Fruit fly (Drosophila melanogaster) whole organism, embryonic: ENCODE measurements around the gene CG15877.

Experiments
- Adf1 ChIP-seq: fragments of 200-800 bp; sonication (Bioruptor generic); IDR thresholded peaks from 2 replicates; pipeline ENCODE4 v1.3.6; 2022; ENCODE audit warnings: missing biosample characterization, missing genetic modification characterization
- CG10209 ChIP-seq: fragments of 200-800 bp; sonication (Bioruptor generic); optimal IDR thresholded peaks from 3 replicates; lab custom pipeline; 2017; ENCODE audit warnings: missing biosample characterization, mild to moderate bottlenecking, missing genetic modification characterization, missing genetic modification reagents
- CG11456 ChIP-seq: fragments of 200-800 bp; sonication (Bioruptor generic); IDR thresholded peaks from 3 replicates; pipeline ENCODE4 v1.3.6; 2022; ENCODE audit warnings: missing biosample characterization, missing genetic modification characterization
- CG14441 ChIP-seq: fragments of 200-800 bp; sonication (Bioruptor generic); IDR thresholded peaks from 2 replicates; pipeline ENCODE4 v1.3.6; 2022; ENCODE audit warnings: missing biosample characterization, missing genetic modification characterization
- CG16815 ChIP-seq: fragments of 200-800 bp; sonication (Bioruptor generic); optimal IDR thresholded peaks from 3 replicates; lab custom pipeline; 2017; ENCODE audit warnings: missing biosample characterization, mild to moderate bottlenecking, missing genetic modification characterization
- CG18764 ChIP-seq: fragments of 200-800 bp; sonication (Bioruptor generic); optimal IDR thresholded peaks from 3 replicates; lab custom pipeline; 2016; ENCODE audit warnings: missing biosample characterization, missing genetic modification characterization
- CG2129 ChIP-seq: fragments of 200-800 bp; sonication (Bioruptor generic); IDR thresholded peaks from 2 replicates; pipeline ENCODE4 v1.3.6; 2022; ENCODE audit warnings: missing biosample characterization, missing genetic modification characterization; ENCODE audit not compliant: partially characterized antibody
- CG2199 ChIP-seq: fragments of 200-800 bp; sonication (Bioruptor generic); IDR thresholded peaks from 3 replicates; pipeline ENCODE4 v1.3.6; 2022; ENCODE audit warnings: missing biosample characterization, missing genetic modification characterization
- CG3163 ChIP-seq: fragments of 200-800 bp; sonication (Bioruptor generic); optimal IDR thresholded peaks from 3 replicates; lab custom pipeline; 2016; ENCODE audit warnings: missing biosample characterization, missing genetic modification characterization
- CG32767 ChIP-seq: fragments of 200-800 bp; sonication (Bioruptor generic); IDR thresholded peaks from 2 replicates; pipeline ENCODE4 v1.3.6; 2022; ENCODE audit warnings: missing biosample characterization, missing genetic modification characterization
- CG33213 ChIP-seq: fragments of 200-800 bp; sonication (Bioruptor generic); optimal IDR thresholded peaks from 3 replicates; lab custom pipeline; 2016; ENCODE audit warnings: missing biosample characterization, missing genetic modification characterization
- CG34422 ChIP-seq: fragments of 200-800 bp; sonication (Bioruptor generic); IDR thresholded peaks from 3 replicates; pipeline ENCODE4 v1.3.6; 2022; ENCODE audit warnings: missing biosample characterization, missing genetic modification characterization
- CG6175 ChIP-seq: fragments of 200-800 bp; sonication (Bioruptor generic); IDR thresholded peaks from 3 replicates; pipeline ENCODE4 v1.3.6; 2022; ENCODE audit warnings: missing biosample characterization, missing genetic modification characterization
- CG7745 ChIP-seq: fragments of 200-800 bp; sonication (Bioruptor generic); optimal IDR thresholded peaks from 2 replicates; lab custom pipeline; 2018; ENCODE audit warnings: missing biosample characterization, mild to moderate bottlenecking, missing genetic modification characterization, moderate library complexity
- CG7987 ChIP-seq: fragments of 200-800 bp; sonication (Bioruptor generic); optimal IDR thresholded peaks from 2 replicates; lab custom pipeline; 2018; ENCODE audit warnings: missing biosample characterization, mild to moderate bottlenecking, missing genetic modification characterization, moderate library complexity
- CG8281 ChIP-seq: fragments of 200-800 bp; sonication (Bioruptor generic); optimal IDR thresholded peaks from 2 replicates; lab custom pipeline; 2018; ENCODE audit warnings: missing biosample characterization, mild to moderate bottlenecking, missing genetic modification characterization, moderate library complexity
- CG8388 ChIP-seq: fragments of 200-800 bp; sonication (Bioruptor generic); optimal IDR thresholded peaks from 2 replicates; lab custom pipeline; 2019; ENCODE audit warnings: missing biosample characterization, mild to moderate bottlenecking, missing genetic modification characterization, moderate library complexity
- CG9932 ChIP-seq: fragments of 200-800 bp; sonication (Bioruptor generic); IDR thresholded peaks from 2 replicates; pipeline ENCODE4 v1.3.6; 2022; ENCODE audit warnings: missing biosample characterization, missing genetic modification characterization
- Dbx ChIP-seq: fragments of 200-800 bp; sonication (Bioruptor generic); IDR thresholded peaks from 3 replicates; pipeline ENCODE4 v1.3.6; 2022; ENCODE audit warnings: missing biosample characterization, missing genetic modification characterization
- Eip74EF ChIP-seq, 2 experiments: fragments of 200-800 bp in 1 of 2; fragments of >200 bp in 1 of 2; sonication (Bioruptor generic) in 1 of 2; optimal IDR thresholded peaks; 2 replicates each; lab custom pipeline; 2017 to 2019; ENCODE audit warnings: missing biosample characterization in 2 of 2, missing genetic modification characterization in 2 of 2, mild to moderate bottlenecking in 1 of 2, moderate library complexity in 1 of 2
- Fer1 ChIP-seq: fragments of 200-800 bp; sonication (Bioruptor generic); optimal IDR thresholded peaks from 2 replicates; lab custom pipeline; 2017; ENCODE audit warnings: missing biosample characterization, mild to moderate bottlenecking, missing genetic modification characterization
- GATAe ChIP-seq: fragments of 200-800 bp; sonication (Bioruptor generic); conservative IDR thresholded peaks from 2 replicates; pipeline ENCODE4 v1.3.6; 2022; ENCODE audit warnings: missing biosample characterization, missing genetic modification characterization
- HLH3B ChIP-seq: fragments of 200-800 bp; sonication (Bioruptor generic); IDR thresholded peaks from 2 replicates; pipeline ENCODE4 v1.3.6; 2022; ENCODE audit warnings: missing biosample characterization, missing genetic modification characterization
- Hand ChIP-seq: fragments of 200-800 bp; sonication (Bioruptor generic); optimal IDR thresholded peaks from 2 replicates; lab custom pipeline; 2017; ENCODE audit warnings: mild to moderate bottlenecking, missing biosample characterization, missing genetic modification reagents, missing genetic modification characterization
- Hsf ChIP-seq: fragments of 200-800 bp; sonication (Bioruptor generic); optimal IDR thresholded peaks from 3 replicates; lab custom pipeline; 2016; ENCODE audit warnings: missing biosample characterization, missing genetic modification characterization
- Kr ChIP-seq: fragments of 200-800 bp; sonication (Bioruptor generic); optimal IDR thresholded peaks from 2 replicates; lab custom pipeline; 2017; ENCODE audit warnings: missing biosample characterization, mild to moderate bottlenecking, missing genetic modification characterization
- MTF-1 ChIP-seq: fragments of 200-800 bp; sonication (Bioruptor generic); optimal IDR thresholded peaks from 2 replicates; lab custom pipeline; 2018; ENCODE audit warnings: missing biosample characterization, mild to moderate bottlenecking, missing genetic modification characterization, borderline replicate concordance
- Neu2 ChIP-seq: fragments of 200-800 bp; sonication (Bioruptor generic); optimal IDR thresholded peaks from 3 replicates; lab custom pipeline; 2016; ENCODE audit warnings: missing biosample characterization, missing genetic modification characterization, borderline replicate concordance
- PHDP ChIP-seq: fragments of 200-800 bp; sonication (Bioruptor generic); optimal IDR thresholded peaks from 3 replicates; lab custom pipeline; 2018; ENCODE audit warnings: missing biosample characterization, mild to moderate bottlenecking, missing genetic modification characterization, moderate library complexity
- Rfx ChIP-seq: fragments of 200-800 bp; sonication (Bioruptor generic); IDR thresholded peaks from 2 replicates; pipeline ENCODE4 v1.3.6; 2022; ENCODE audit warnings: missing biosample characterization, missing genetic modification characterization
- Sox102F ChIP-seq: fragments of 200-800 bp; sonication (Bioruptor generic); optimal IDR thresholded peaks from 2 replicates; lab custom pipeline; 2018; ENCODE audit warnings: missing biosample characterization, mild to moderate bottlenecking, missing genetic modification characterization, moderate library complexity
- Sry-δ ChIP-seq: fragments of 200-800 bp; sonication (Bioruptor generic); optimal IDR thresholded peaks from 2 replicates; lab custom pipeline; 2016; ENCODE audit warnings: missing biosample characterization, missing genetic modification characterization
- ash1 ChIP-seq: fragments of 200-800 bp; sonication (Bioruptor generic); optimal IDR thresholded peaks from 2 replicates; lab custom pipeline; 2018; ENCODE audit warnings: missing biosample characterization, mild to moderate bottlenecking, missing genetic modification characterization
- cad ChIP-seq: fragments of >200 bp; optimal IDR thresholded peaks from 2 replicates; lab custom pipeline; 2017; ENCODE audit warnings: missing biosample characterization, missing genetic modification characterization
- gce ChIP-seq: fragments of 200-800 bp; sonication (Bioruptor generic); IDR thresholded peaks from 3 replicates; pipeline ENCODE4 v1.3.6; 2022; ENCODE audit warnings: missing biosample characterization, missing genetic modification characterization
- hth ChIP-seq: fragments of >200 bp; optimal IDR thresholded peaks from 2 replicates; lab custom pipeline; 2017; ENCODE audit warnings: inconsistent platforms
- ind ChIP-seq: fragments of 200-800 bp; sonication (Bioruptor generic); optimal IDR thresholded peaks from 3 replicates; lab custom pipeline; 2016; ENCODE audit warnings: missing biosample characterization, missing genetic modification characterization
- ken ChIP-seq: fragments of 200-800 bp; sonication (Bioruptor generic); IDR thresholded peaks from 3 replicates; pipeline ENCODE4 v1.3.6; 2022; ENCODE audit warnings: missing biosample characterization, missing genetic modification characterization
- kni ChIP-seq: fragments of 200-800 bp; sonication (Bioruptor generic); optimal IDR thresholded peaks from 3 replicates; lab custom pipeline; 2017; ENCODE audit warnings: mild to moderate bottlenecking, missing biosample characterization, missing genetic modification reagents, missing genetic modification characterization
- nom ChIP-seq: fragments of 200-800 bp; sonication (Bioruptor generic); optimal IDR thresholded peaks from 2 replicates; lab custom pipeline; 2017; ENCODE audit warnings: missing biosample characterization, missing genetic modification characterization, mild to moderate bottlenecking, moderate library complexity, missing genetic modification reagents
- pan ChIP-seq, 4 experiments: fragments of >200 bp in 3 of 4; fragments of 200-800 bp in 1 of 4; sonication (Bioruptor generic) in 1 of 4; optimal IDR thresholded peaks in 3 of 4; IDR thresholded peaks in 1 of 4; 2 replicates each; pipeline versions ENCODE4 v1.3.6 to Lab custom; 2017 to 2022; ENCODE audit warnings: missing biosample characterization in 2 of 4, missing genetic modification characterization in 2 of 4, mixed read lengths in 1 of 4
- pum ChIP-seq: fragments of 200-800 bp; sonication (Bioruptor generic); optimal IDR thresholded peaks from 2 replicates; lab custom pipeline; 2016; ENCODE audit warnings: missing biosample characterization, missing genetic modification characterization
- sim ChIP-seq: fragments of 200-800 bp; sonication (Bioruptor generic); IDR thresholded peaks from 2 replicates; pipeline ENCODE4 v1.3.6; 2022; ENCODE audit warnings: missing biosample characterization, missing genetic modification characterization
- sqz ChIP-seq: fragments of 200-800 bp; sonication (Bioruptor generic); optimal IDR thresholded peaks from 3 replicates; lab custom pipeline; 2018; ENCODE audit warnings: missing biosample characterization, mild to moderate bottlenecking, missing genetic modification characterization
- ssp ChIP-seq: fragments of 200-800 bp; sonication (Bioruptor generic); IDR thresholded peaks from 2 replicates; pipeline ENCODE4 v1.3.6; 2022; ENCODE audit warnings: missing biosample characterization, missing genetic modification characterization
- tio ChIP-seq: fragments of 200-800 bp; sonication (Bioruptor generic); optimal IDR thresholded peaks from 2 replicates; lab custom pipeline; 2017; ENCODE audit warnings: missing biosample characterization, missing genetic modification characterization, inconsistent platforms
- vfl ChIP-seq: fragments of 200-800 bp; sonication (Bioruptor generic); optimal IDR thresholded peaks from 2 replicates; lab custom pipeline; 2016; ENCODE audit warnings: missing biosample characterization, missing genetic modification characterization
- vvl ChIP-seq: fragments of 200-800 bp; sonication (Bioruptor generic); IDR thresholded peaks from 2 replicates; pipeline ENCODE4 v1.3.6; 2022; ENCODE audit warnings: missing biosample characterization, missing genetic modification characterization
- zen2 ChIP-seq: fragments of 200-800 bp; sonication (Bioruptor generic); IDR thresholded peaks from 3 replicates; pipeline ENCODE4 v1.3.6; 2022; ENCODE audit warnings: missing biosample characterization, missing genetic modification characterization; ENCODE audit not compliant: partially characterized antibody
- zfh1 ChIP-seq: fragments of 200-800 bp; sonication (Bioruptor generic); IDR thresholded peaks from 3 replicates; pipeline ENCODE4 v1.3.6; 2022; ENCODE audit warnings: missing biosample characterization, missing genetic modification characterization

CG15877 gene

DNA sequence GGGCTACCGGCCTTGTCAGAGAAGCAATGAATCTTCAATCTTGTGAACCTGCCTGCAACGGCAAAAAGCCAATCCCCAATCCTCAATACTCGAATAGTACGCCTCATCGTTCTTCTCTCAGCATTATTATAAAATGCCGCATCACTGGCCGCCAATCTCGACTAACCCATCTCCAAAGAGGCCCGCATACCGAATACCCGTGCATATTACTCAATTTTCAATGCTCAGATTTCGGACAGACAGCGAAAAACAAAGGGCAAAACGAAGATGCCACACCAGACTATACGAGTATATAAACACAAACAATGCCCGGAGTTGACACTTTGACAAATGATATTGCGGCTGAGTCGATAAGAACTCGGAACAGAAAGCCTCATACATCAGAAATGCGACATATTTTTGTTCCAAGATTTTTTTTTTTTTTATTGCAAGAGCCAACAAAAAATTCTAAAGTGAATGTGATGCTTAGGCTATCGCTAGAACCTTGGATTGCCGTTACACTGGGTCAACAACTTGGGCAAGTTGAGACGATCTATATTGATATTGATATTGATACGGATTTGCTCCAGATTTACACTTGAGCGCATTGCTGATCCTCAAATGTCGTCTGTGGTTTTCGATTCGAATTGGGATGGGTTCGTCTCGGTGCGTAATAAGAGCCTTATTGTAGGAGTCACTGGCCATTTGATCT, 15.5 kb upstream of the CG15877 start (continued):
- no peak for TF ChIP-seq CG7745 (tag; lab: Kevin White, UChicago)
- TF ChIP-seq PHDP (tag; lab: Kevin White, UChicago), result no peak
- no peak for TF ChIP-seq CG11456 (GFP tag; lab: Robert Waterston, UW)
- TF ChIP-seq Neu2 (GFP tag; lab: Kevin White, UChicago), result no peak
- TF ChIP-seq Rfx (GFP tag; lab: Robert Waterston, UW), result no peak
- TF ChIP-seq zen2 (GFP tag; lab: Robert Waterston, UW), result no peak
- no peak for TF ChIP-seq CG8388 (GFP tag; lab: Kevin White, UChicago)
- TF ChIP-seq kni (GFP tag; lab: Kevin White, UChicago), result no peak
- no peak for TF ChIP-seq nom
- TF ChIP-seq sqz (GFP tag; lab: Kevin White, UChicago), result peak; percentile 60
- TF ChIP-seq MTF-1 (GFP tag; lab: Kevin White, UChicago), result no peak
- no peak for TF ChIP-seq CG9932
- TF ChIP-seq CG8281 (tag; lab: Kevin White, UChicago), result peak; percentile 22
- TF ChIP-seq hth (lab: Kevin White, UChicago), result no peak
- TF ChIP-seq gce (GFP tag; lab: Robert Waterston, UW), result peak; percentile 32; the same call in 1 of the 3 replicates
- no peak for TF ChIP-seq CG34422 (GFP tag; lab: Robert Waterston, UW)
- TF ChIP-seq tio, result no peak
- no peak for TF ChIP-seq Fer1
- no peak for TF ChIP-seq ken (GFP tag; lab: Robert Waterston, UW)
- no peak for TF ChIP-seq ssp (GFP tag; lab: Robert Waterston, UW)
- peak; percentile 26; the same call in 1 of the 2 replicates for TF ChIP-seq CG14441
- TF ChIP-seq zfh1 (GFP tag; lab: Robert Waterston, UW), result no peak
- TF ChIP-seq CG2199 (GFP tag; lab: Robert Waterston, UW), result no peak
- no peak for TF ChIP-seq CG3163
- TF ChIP-seq CG16815, result no peak
- TF ChIP-seq ash1 (GFP tag; lab: Kevin White, UChicago), result no peak
- no peak for TF ChIP-seq Kr
- TF ChIP-seq CG2129 (GFP tag; lab: Robert Waterston, UW), result no peak
- TF ChIP-seq Dbx (GFP tag; lab: Robert Waterston, UW), result no peak
- TF ChIP-seq CG32767 (GFP tag; lab: Robert Waterston, UW), result no peak
- TF ChIP-seq GATAe (GFP tag; lab: Robert Waterston, UW), result no peak
- no peak for TF ChIP-seq pan (optimal IDR thresholded peaks at IDR 0.05; lab: Kevin White, UChicago)
- peak in 1 of 2 experiments; percentile 10 for TF ChIP-seq pan (GFP tag; optimal IDR thresholded peaks at IDR 0.05 in 1 of 2, IDR thresholded peaks at IDR 0.05 in 1 of 2)
- TF ChIP-seq Adf1 (GFP tag; lab: Robert Waterston, UW), result no peak
- TF ChIP-seq Hsf (GFP tag; lab: Kevin White, UChicago), result no peak
- no peak for TF ChIP-seq Hand (GFP tag; lab: Kevin White, UChicago)
- TF ChIP-seq vfl (GFP tag; lab: Kevin White, UChicago), result no peak
- TF ChIP-seq Sox102F (GFP tag; lab: Kevin White, UChicago), result peak; percentile 8
- 0 out of 3 replicates have a peak, but pooled peaks have one; percentile 49 for TF ChIP-seq CG6175 (GFP tag; lab: Robert Waterston, UW)
- TF ChIP-seq CG33213 (GFP tag; lab: Kevin White, UChicago), result peak; percentile 23
- no peak for TF ChIP-seq Sry-δ (GFP tag; lab: Kevin White, UChicago)
- peak; percentile 14 for TF ChIP-seq CG7987 (GFP tag; lab: Kevin White, UChicago)
- TF ChIP-seq CG18764 (GFP tag; lab: Kevin White, UChicago), result peak; percentile 34
- 0 out of 2 replicates have a peak, but pooled peaks have one; percentile 14 for TF ChIP-seq vvl (GFP tag; lab: Robert Waterston, UW)
- no peak for TF ChIP-seq Eip74EF (GFP tag; optimal IDR thresholded peaks at IDR 0.05; lab: Kevin White, UChicago)
- TF ChIP-seq sim (GFP tag; lab: Robert Waterston, UW), result no peak
- no peak for TF ChIP-seq cad (GFP tag; lab: Kevin White, UChicago)
- TF ChIP-seq pum (GFP tag; lab: Kevin White, UChicago), result no peak
- TF ChIP-seq HLH3B, result no peak
- TF ChIP-seq CG10209 (GFP tag; lab: Kevin White, UChicago), result no peak
- TF ChIP-seq ind (GFP tag; lab: Kevin White, UChicago), result no peak
